Worm (Caenorhabditis elegans) whole organism, L1 larva: Measurements from ENCODE around the gene F17C8.7.
A peak's percentile ranks its signal among the peaks of the same experiment; 100 is the strongest.

Experiments used
- Y116A8C.19 ChIP-seq: sonication (generic microtip); optimal IDR thresholded peaks from 2 replicates; lab custom pipeline; 2016; ENCODE audit warnings: missing compliant biosample characterization, missing genetic modification characterization, borderline replicate concordance
- blmp-1 ChIP-seq: fragments of 150-350 bp; optimal IDR thresholded peaks from 2 replicates; lab custom pipeline; 2014; ENCODE audit warnings: missing biosample characterization, missing genetic modification characterization
- ceh-63 ChIP-seq: fragments of 200-800 bp; sonication (Bioruptor generic); optimal IDR thresholded peaks from 2 replicates; lab custom pipeline; 2018; ENCODE audit warnings: mild to moderate bottlenecking, missing genetic modification characterization, missing compliant biosample characterization
- ceh-8 ChIP-seq: fragments of 200-800 bp; sonication (Bioruptor generic); optimal IDR thresholded peaks from 2 replicates; lab custom pipeline; 2018; ENCODE audit warnings: mild to moderate bottlenecking, missing genetic modification characterization, moderate library complexity, missing compliant biosample characterization
- ceh-82 ChIP-seq, 3 experiments: fragments of 150-350 bp in 1 of 3; sonication (generic microtip) in 2 of 3; optimal IDR thresholded peaks; 2 replicates each; lab custom pipeline; 2014 to 2017; ENCODE audit warnings: missing biosample characterization in 3 of 3, missing genetic modification characterization in 3 of 3
- ceh-88 ChIP-seq: fragments of 200-800 bp; sonication (Bioruptor generic); IDR thresholded peaks from 2 replicates; pipeline ENCODE4 v1.3.6; 2022; ENCODE audit warnings: missing genetic modification characterization, missing compliant biosample characterization
- ceh-90 ChIP-seq: sonication (generic microtip); optimal IDR thresholded peaks from 2 replicates; lab custom pipeline; 2016; ENCODE audit warnings: missing genetic modification characterization, missing compliant biosample characterization
- dsc-1 ChIP-seq: sonication (generic microtip); optimal IDR thresholded peaks from 2 replicates; lab custom pipeline; 2016; ENCODE audit warnings: mild to moderate bottlenecking, missing genetic modification characterization, missing compliant biosample characterization
- efl-1 ChIP-seq, 4 experiments: fragments of 150-350 bp; optimal IDR thresholded peaks in 3 of 4; peaks in 1 of 4; 1 replicate in 1 of 4; 2 replicates in 3 of 4; lab custom pipeline; 2014; ENCODE audit warnings: missing biosample characterization in 2 of 4, missing genetic modification characterization in 2 of 4, missing genetic modification reagents in 2 of 4
- efl-3 ChIP-seq: fragments of 200-800 bp; sonication (Bioruptor generic); optimal IDR thresholded peaks from 2 replicates; lab custom pipeline; 2018; ENCODE audit warnings: mild to moderate bottlenecking, missing genetic modification characterization, missing compliant biosample characterization
- elt-2 ChIP-seq: sonication (generic microtip); optimal IDR thresholded peaks from 2 replicates; lab custom pipeline; 2016; ENCODE audit warnings: missing genetic modification characterization, mild to moderate bottlenecking, inconsistent platforms, missing compliant biosample characterization, missing genetic modification reagents
- elt-3 ChIP-seq, 6 experiments: fragments of 150-350 bp in 1 of 6; sonication (generic microtip); optimal IDR thresholded peaks; 2 replicates each; lab custom pipeline; 2017 to 2018; ENCODE audit warnings: missing biosample characterization in 6 of 6, missing genetic modification characterization in 6 of 6, inconsistent platforms in 1 of 6
- fos-1 ChIP-seq: fragments of 150-350 bp; optimal IDR thresholded peaks from 2 replicates; lab custom pipeline; 2014; ENCODE audit warnings: missing biosample characterization, missing genetic modification characterization
- hlh-17 ChIP-seq: fragments of 200-800 bp; sonication (Bioruptor generic); optimal IDR thresholded peaks from 2 replicates; lab custom pipeline; 2018; ENCODE audit warnings: missing genetic modification characterization, mild to moderate bottlenecking, missing compliant biosample characterization, moderate library complexity, borderline replicate concordance
- isw-1 ChIP-seq: fragments of 200-800 bp; sonication (Bioruptor generic); IDR thresholded peaks from 2 replicates; pipeline ENCODE4 v1.3.6; 2022; ENCODE audit warnings: missing genetic modification characterization, missing compliant biosample characterization
- lin-14 ChIP-seq: fragments of 200-800 bp; sonication (Bioruptor generic); optimal IDR thresholded peaks from 2 replicates; lab custom pipeline; 2018; ENCODE audit warnings: mild to moderate bottlenecking, missing genetic modification characterization, moderate library complexity, missing compliant biosample characterization
- lin-15B ChIP-seq: fragments of 150-350 bp; sonication (generic microtip); optimal IDR thresholded peaks from 3 replicates; lab custom pipeline; 2014; ENCODE audit warnings: missing biosample characterization, missing genetic modification characterization
- lir-3 ChIP-seq: sonication (generic microtip); optimal IDR thresholded peaks from 2 replicates; lab custom pipeline; 2016; ENCODE audit warnings: mild to moderate bottlenecking, missing genetic modification characterization, moderate library complexity, missing compliant biosample characterization; ENCODE audit not compliant: poor library complexity
- mdl-1 ChIP-seq, 2 experiments: fragments of 150-350 bp; optimal IDR thresholded peaks; 2 replicates each; lab custom pipeline; 2014 to 2017; ENCODE audit warnings: missing biosample characterization in 2 of 2, missing genetic modification characterization in 2 of 2, inconsistent platforms in 1 of 2
- mef-2 ChIP-seq: fragments of 150-350 bp; optimal IDR thresholded peaks from 2 replicates; lab custom pipeline; 2014; ENCODE audit warnings: missing biosample characterization, missing genetic modification characterization
- mep-1 ChIP-seq: fragments of 150-350 bp; optimal IDR thresholded peaks from 2 replicates; lab custom pipeline; 2014; ENCODE audit warnings: missing biosample characterization, missing genetic modification characterization
- nhr-11 ChIP-seq: fragments of 150-350 bp; optimal IDR thresholded peaks from 2 replicates; lab custom pipeline; 2014; ENCODE audit warnings: missing biosample characterization, missing genetic modification characterization
- nhr-12 ChIP-seq: sonication (generic microtip); optimal IDR thresholded peaks from 2 replicates; lab custom pipeline; 2017; ENCODE audit warnings: missing biosample characterization, missing genetic modification characterization
- nhr-237 ChIP-seq: fragments of 150-350 bp; optimal IDR thresholded peaks from 2 replicates; lab custom pipeline; 2014; ENCODE audit warnings: missing biosample characterization, missing genetic modification characterization
- nhr-28 ChIP-seq: fragments of 150-350 bp; optimal IDR thresholded peaks from 2 replicates; lab custom pipeline; 2014; ENCODE audit warnings: missing biosample characterization, missing genetic modification characterization
- nhr-47 ChIP-seq: sonication (generic microtip); optimal IDR thresholded peaks from 2 replicates; lab custom pipeline; 2016; ENCODE audit warnings: mild to moderate bottlenecking, missing genetic modification characterization, moderate library complexity, missing compliant biosample characterization
- nhr-76 ChIP-seq: sonication (generic microtip); optimal IDR thresholded peaks from 2 replicates; lab custom pipeline; 2017; ENCODE audit warnings: missing biosample characterization, missing genetic modification characterization
- nhr-77 ChIP-seq: fragments of 150-350 bp; optimal IDR thresholded peaks from 2 replicates; lab custom pipeline; 2014; ENCODE audit warnings: missing biosample characterization, missing genetic modification characterization
- nhr-90 ChIP-seq: sonication (generic microtip); optimal IDR thresholded peaks from 2 replicates; lab custom pipeline; 2016; ENCODE audit warnings: mild to moderate bottlenecking, missing genetic modification characterization, missing compliant biosample characterization; ENCODE audit not compliant: poor library complexity
- pax-3 ChIP-seq: fragments of 200-800 bp; sonication (Bioruptor generic); optimal IDR thresholded peaks from 2 replicates; lab custom pipeline; 2018; ENCODE audit warnings: mild to moderate bottlenecking, missing genetic modification characterization, moderate library complexity, missing compliant biosample characterization
- snu-23 ChIP-seq: sonication (generic microtip); optimal IDR thresholded peaks from 2 replicates; lab custom pipeline; 2016; ENCODE audit warnings: missing genetic modification characterization, missing compliant biosample characterization
- sptf-1 ChIP-seq: fragments of 150-350 bp; optimal IDR thresholded peaks from 2 replicates; lab custom pipeline; 2014; ENCODE audit warnings: missing biosample characterization, missing genetic modification characterization
- sup-37 ChIP-seq: fragments of 200-800 bp; sonication (Bioruptor generic); optimal IDR thresholded peaks from 2 replicates; lab custom pipeline; 2018; ENCODE audit warnings: mild to moderate bottlenecking, missing genetic modification characterization, missing compliant biosample characterization
- swsn-7 ChIP-seq: sonication (generic microtip); optimal IDR thresholded peaks from 2 replicates; lab custom pipeline; 2016; ENCODE audit warnings: missing genetic modification characterization, missing compliant biosample characterization
- tlp-1 ChIP-seq: fragments of 150-350 bp; optimal IDR thresholded peaks from 2 replicates; lab custom pipeline; 2014; ENCODE audit warnings: missing biosample characterization, missing genetic modification characterization
- unc-86 ChIP-seq: sonication (generic microtip); optimal IDR thresholded peaks from 2 replicates; lab custom pipeline; 2016; ENCODE audit warnings: missing genetic modification characterization, missing compliant biosample characterization
- vab-15 ChIP-seq: sonication (generic microtip); optimal IDR thresholded peaks from 2 replicates; lab custom pipeline; 2017; ENCODE audit warnings: missing genotype, mild to moderate bottlenecking, missing genetic modification characterization, missing compliant biosample characterization
- xbp-1 ChIP-seq: sonication (generic microtip); optimal IDR thresholded peaks from 2 replicates; lab custom pipeline; 2016; ENCODE audit warnings: missing genetic modification characterization, missing compliant biosample characterization
- zag-1 ChIP-seq: fragments of 150-350 bp; optimal IDR thresholded peaks from 2 replicates; lab custom pipeline; 2014; ENCODE audit warnings: missing biosample characterization, missing genetic modification characterization
- ztf-11 ChIP-seq, 2 experiments: sonication (generic microtip); optimal IDR thresholded peaks; 2 replicates each; lab custom pipeline; 2016 to 2017; ENCODE audit warnings: missing genetic modification characterization in 2 of 2, missing biosample characterization in 1 of 2, missing compliant biosample characterization in 1 of 2

The F17C8.7 gene

DNA sequence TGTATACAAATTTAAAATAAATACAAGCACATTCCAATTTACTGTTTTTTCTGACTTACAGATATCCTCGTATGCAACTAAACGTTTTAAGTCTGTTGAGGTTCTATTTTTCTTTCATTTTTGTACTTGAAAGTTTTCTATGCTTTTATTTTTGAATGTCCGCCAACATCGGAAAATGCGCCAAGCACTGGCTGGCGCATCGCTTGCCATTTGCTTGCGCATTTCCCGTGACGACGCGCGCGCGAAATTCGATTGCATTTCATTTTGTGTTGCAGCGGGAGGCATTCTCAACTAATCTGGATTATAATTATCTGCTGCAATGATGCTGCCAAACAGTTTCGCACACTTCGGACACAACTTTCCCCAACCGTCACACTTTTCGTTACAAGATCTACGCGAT, 21.4 kb downstream of the F17C8.7 start, which contains the start of gene fbxl-2 (continued):
- TF ChIP-seq ceh-63 (GFP tag; lab: Kevin White, UChicago) (peak; percentile 44), elt-2 (tag; lab: Kevin White, UChicago) (peak; percentile 87), Y116A8C.19 (tag; lab: Kevin White, UChicago) (no peak), mep-1 (peak; percentile 97), lin-15B (tag; lab: Kevin White, UChicago) (peak; percentile 98), dsc-1 (tag; lab: Kevin White, UChicago) (peak; percentile 95), ceh-82 (tag; optimal IDR thresholded peaks at IDR 0.05; lab: Kevin White, UChicago) (peak; percentile 97 to 99 (median 98)), elt-3 (tag; optimal IDR thresholded peaks at IDR 0.05; lab: Kevin White, UChicago) (peak in 5 of 6 experiments; percentile 55 to 96 (median 88)), fos-1 (peak; percentile 87), nhr-90 (tag; lab: Kevin White, UChicago) (peak; percentile 95)

DNA sequence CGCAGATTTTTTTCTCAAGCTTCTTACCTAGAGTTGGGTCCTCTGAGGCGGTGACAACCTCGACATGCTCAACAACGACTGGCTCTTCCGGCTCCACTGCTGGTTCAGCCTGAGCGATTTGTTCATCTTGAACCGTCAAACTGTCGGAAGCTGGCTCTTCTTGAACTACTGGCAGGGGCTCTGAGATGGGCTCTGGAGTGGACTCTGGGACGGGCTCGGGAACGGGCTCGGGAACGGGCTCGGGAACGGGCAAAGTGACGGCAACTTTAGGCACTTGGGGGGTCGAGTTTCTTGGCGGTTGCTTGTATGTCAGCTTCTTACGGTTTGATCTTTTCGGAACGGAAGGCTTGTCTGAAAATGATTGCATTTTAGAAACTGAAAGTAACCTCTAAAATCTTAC, 27.3 kb downstream of the F17C8.7 start:
- TF ChIP-seq isw-1 (GFP tag; lab: Robert Waterston, UW) (no peak), nhr-11 (tag; lab: Kevin White, UChicago) (no peak), efl-1 (optimal IDR thresholded peaks at IDR 0.05; lab: Kevin White, UChicago) (no peak), efl-1 (GFP tag; optimal IDR thresholded peaks at IDR 0.05 in 1 of 2; lab: Kevin White, UChicago) (peak in 1 of 2 experiments; percentile 25), snu-23 (GFP tag; lab: Kevin White, UChicago) (no peak)

DNA sequence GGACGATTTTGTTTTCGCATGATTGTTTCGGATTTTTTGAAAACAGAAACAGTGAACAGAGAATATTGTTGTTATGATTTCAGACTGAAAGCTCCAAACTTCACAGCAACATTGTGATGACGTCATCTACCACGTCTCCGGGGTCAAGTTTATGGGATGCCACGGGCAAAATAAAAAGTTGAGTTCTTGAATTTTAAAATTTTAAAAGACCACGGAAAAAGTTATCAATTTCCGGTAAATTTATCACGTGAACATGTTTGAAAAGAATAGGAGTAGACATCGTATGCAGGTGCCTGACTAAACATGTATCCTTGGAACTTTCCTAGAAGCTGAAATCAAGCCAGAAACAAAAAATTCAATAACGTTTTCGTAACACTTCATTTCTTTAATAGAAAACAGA, 28.0 kb downstream of the F17C8.7 start, which contains the start of gene B0393.4:
TSS of gene B0393.4 (minus strand) at position 101 of the 400 bp plus-strand sequence.
- TF ChIP-seq nhr-237 (tag; lab: Kevin White, UChicago), result no peak
- TF ChIP-seq efl-1 (optimal IDR thresholded peaks at IDR 0.05; lab: Kevin White, UChicago), result no peak
- peak in 1 of 2 experiments; percentile 36 for TF ChIP-seq efl-1 (GFP tag; optimal IDR thresholded peaks at IDR 0.05 in 1 of 2; lab: Kevin White, UChicago)

DNA sequence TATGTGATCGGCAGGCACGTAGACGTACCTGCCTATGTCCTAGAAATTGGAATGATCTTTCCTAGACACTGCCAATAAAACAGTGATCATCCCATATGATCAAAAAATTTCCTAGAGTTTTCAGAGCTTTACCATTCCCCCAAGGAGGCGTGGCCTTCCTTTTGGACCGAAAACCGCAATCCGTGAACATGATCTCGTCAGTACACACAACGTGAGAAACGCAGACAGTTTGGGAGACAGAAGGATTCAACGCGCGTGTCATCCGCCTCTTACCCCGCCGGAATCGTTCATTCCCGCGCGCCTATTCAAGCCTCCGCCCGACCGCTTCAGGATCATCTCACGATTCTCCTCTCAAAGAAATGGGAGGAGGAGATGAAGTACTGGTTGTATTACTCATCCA, 29.9 kb downstream of the F17C8.7 start, which contains the start of gene B0393.5:
TSS of gene B0393.5 (plus strand) at position 301 of the 400 bp plus-strand sequence.
- TF ChIP-seq ceh-82 (tag; optimal IDR thresholded peaks at IDR 0.05; lab: Kevin White, UChicago), result no peak
- TF ChIP-seq blmp-1 (tag; lab: Kevin White, UChicago), result no peak
- TF ChIP-seq nhr-76 (tag; lab: Kevin White, UChicago), result no peak
- TF ChIP-seq ceh-88 (GFP tag; lab: Robert Waterston, UW), result no peak
- TF ChIP-seq xbp-1 (tag; lab: Kevin White, UChicago), result no peak
- no peak for TF ChIP-seq zag-1 (tag; lab: Kevin White, UChicago)
- no peak for TF ChIP-seq unc-86 (tag; lab: Kevin White, UChicago)
- TF ChIP-seq dsc-1 (tag; lab: Kevin White, UChicago), result no peak

DNA sequence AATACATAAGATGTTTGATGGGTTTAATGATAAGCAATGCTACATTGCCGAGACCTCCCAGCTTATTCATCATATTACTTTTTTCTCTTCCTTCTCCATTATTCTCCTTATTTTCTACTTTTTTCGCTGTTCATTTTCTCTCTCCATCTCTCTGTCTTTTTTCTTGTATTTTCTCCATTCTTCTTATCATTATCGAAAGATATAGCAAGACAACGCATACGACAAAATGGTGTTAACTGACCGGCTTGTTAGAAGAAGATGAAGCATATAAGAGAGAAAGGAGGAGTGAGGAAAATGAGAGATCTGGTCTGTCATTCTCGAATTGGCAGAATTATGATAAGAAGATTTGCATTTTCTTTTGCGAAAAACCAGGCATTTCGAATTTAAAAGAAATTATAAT, 31.3 kb downstream of the F17C8.7 start:
- no peak for TF ChIP-seq vab-15
- no peak for TF ChIP-seq lin-14 (GFP tag; lab: Kevin White, UChicago)
- no peak for TF ChIP-seq tlp-1 (tag; lab: Kevin White, UChicago)
- TF ChIP-seq nhr-47, result no peak
- no peak for TF ChIP-seq mep-1
- TF ChIP-seq elt-3 (tag; optimal IDR thresholded peaks at IDR 0.05; lab: Kevin White, UChicago), result peak in 1 of 6 experiments; percentile 5
- no peak for TF ChIP-seq zag-1 (tag; lab: Kevin White, UChicago)
- no peak for TF ChIP-seq pax-3
- TF ChIP-seq sup-37 (GFP tag; lab: Kevin White, UChicago), result no peak
- TF ChIP-seq blmp-1 (tag; lab: Kevin White, UChicago), result peak; percentile 59
- TF ChIP-seq hlh-17 (GFP tag; lab: Kevin White, UChicago), result no peak
- TF ChIP-seq elt-2 (tag; lab: Kevin White, UChicago), result peak; percentile 39
- no peak for TF ChIP-seq mef-2 (tag; lab: Kevin White, UChicago)
- TF ChIP-seq nhr-28, result no peak
- no peak for TF ChIP-seq nhr-77 (tag; lab: Kevin White, UChicago)
- no peak for TF ChIP-seq nhr-90 (tag; lab: Kevin White, UChicago)
- no peak for TF ChIP-seq sptf-1 (tag; lab: Kevin White, UChicago)
- no peak for TF ChIP-seq efl-3 (GFP tag; lab: Kevin White, UChicago)
- TF ChIP-seq xbp-1 (tag; lab: Kevin White, UChicago), result no peak
- no peak for TF ChIP-seq ceh-8 (GFP tag; lab: Kevin White, UChicago)
- no peak for TF ChIP-seq ztf-11 (tag; optimal IDR thresholded peaks at IDR 0.05; lab: Kevin White, UChicago)
- TF ChIP-seq efl-1 (optimal IDR thresholded peaks at IDR 0.05; lab: Kevin White, UChicago), result no peak
- no peak for TF ChIP-seq efl-1 (GFP tag; optimal IDR thresholded peaks at IDR 0.05 in 1 of 2; lab: Kevin White, UChicago)
- no peak for TF ChIP-seq ceh-90
- TF ChIP-seq nhr-12, result no peak
- TF ChIP-seq swsn-7 (tag; lab: Kevin White, UChicago), result no peak
- no peak for TF ChIP-seq mdl-1 (tag; optimal IDR thresholded peaks at IDR 0.05; lab: Kevin White, UChicago)
- no peak for TF ChIP-seq lir-3 (tag; lab: Kevin White, UChicago)
